Worm (Caenorhabditis elegans) whole organism, L3 larva: ENCODE measurements around the gene znf-207.

ENCODE experiments used
- R02D3.7 ChIP-seq: fragments of 150-350 bp; optimal IDR thresholded peaks from 2 replicates; lab custom pipeline; 2014; ENCODE audit warnings: missing biosample characterization, missing genetic modification characterization
- aly-2 ChIP-seq: fragments of 150-350 bp; optimal IDR thresholded peaks from 2 replicates; lab custom pipeline; 2014; ENCODE audit warnings: missing biosample characterization, missing genetic modification characterization
- ama-1 ChIP-seq: fragments of 150-350 bp; optimal IDR thresholded peaks from 2 replicates; lab custom pipeline; 2018
- ceh-16 ChIP-seq: sonication (generic microtip); optimal IDR thresholded peaks from 2 replicates; lab custom pipeline; 2017; ENCODE audit warnings: missing biosample characterization, missing genetic modification characterization
- ceh-28 ChIP-seq: fragments of 150-350 bp; optimal IDR thresholded peaks from 2 replicates; lab custom pipeline; 2014; ENCODE audit warnings: missing biosample characterization, missing genetic modification reagents, missing genetic modification characterization
- ceh-82 ChIP-seq: fragments of 150-350 bp; optimal IDR thresholded peaks from 2 replicates; lab custom pipeline; 2014; ENCODE audit warnings: missing biosample characterization, missing genetic modification characterization
- daf-12 ChIP-seq: fragments of 150-350 bp; optimal IDR thresholded peaks from 2 replicates; lab custom pipeline; 2014; ENCODE audit warnings: missing biosample characterization, missing genetic modification reagents, missing genetic modification characterization
- egl-27 ChIP-seq: sonication (generic microtip); optimal IDR thresholded peaks from 4 replicates; lab custom pipeline; 2017; ENCODE audit warnings: missing biosample characterization, missing genetic modification reagents, missing genetic modification characterization
- egl-5 ChIP-seq: fragments of 150-350 bp; optimal IDR thresholded peaks from 2 replicates; lab custom pipeline; 2017; ENCODE audit warnings: missing biosample characterization, missing genetic modification reagents, missing genetic modification characterization, inconsistent platforms
- elt-2 ChIP-seq: sonication (generic microtip); optimal IDR thresholded peaks from 2 replicates; lab custom pipeline; 2016; ENCODE audit warnings: missing genetic modification reagents, mild to moderate bottlenecking, missing genetic modification characterization, missing compliant biosample characterization
- elt-3 ChIP-seq, 3 experiments: fragments of 150-350 bp in 1 of 3; sonication (generic microtip) in 2 of 3; optimal IDR thresholded peaks; 2 replicates in 2 of 3; 4 replicates in 1 of 3; lab custom pipeline; 2014 to 2017; ENCODE audit warnings: missing biosample characterization in 3 of 3, missing genetic modification characterization in 3 of 3
- eor-1 ChIP-seq, 2 experiments: fragments of 150-350 bp; optimal IDR thresholded peaks; 2 replicates each; lab custom pipeline; 2014 to 2018; ENCODE audit warnings: missing biosample characterization in 2 of 2, missing genetic modification characterization in 2 of 2
- fkh-10 ChIP-seq: sonication (generic microtip); optimal IDR thresholded peaks from 2 replicates; lab custom pipeline; 2017; ENCODE audit warnings: missing biosample characterization, missing genetic modification reagents, missing genetic modification characterization
- fos-1 ChIP-seq: fragments of 150-350 bp; optimal IDR thresholded peaks from 2 replicates; lab custom pipeline; 2014; ENCODE audit warnings: missing biosample characterization, missing genetic modification characterization
- hmg-11 ChIP-seq: sonication (generic microtip); optimal IDR thresholded peaks from 2 replicates; lab custom pipeline; 2016; ENCODE audit warnings: missing genetic modification characterization, missing compliant biosample characterization
- jun-1 ChIP-seq: fragments of 150-350 bp; optimal IDR thresholded peaks from 2 replicates; lab custom pipeline; 2014; ENCODE audit warnings: missing biosample characterization, missing genetic modification reagents, missing genetic modification characterization
- lin-15B ChIP-seq: fragments of 150-350 bp; optimal IDR thresholded peaks from 2 replicates; lab custom pipeline; 2014; ENCODE audit warnings: missing biosample characterization, missing genetic modification characterization
- lin-39 ChIP-seq: fragments of 150-350 bp; optimal IDR thresholded peaks from 2 replicates; lab custom pipeline; 2018; ENCODE audit warnings: missing biosample characterization, missing genetic modification reagents, missing genetic modification characterization
- lsy-12 ChIP-seq: sonication (generic microtip); optimal IDR thresholded peaks from 2 replicates; lab custom pipeline; 2016; ENCODE audit warnings: mild to moderate bottlenecking, missing genetic modification characterization, missing compliant biosample characterization
- mdl-1 ChIP-seq: fragments of 150-350 bp; optimal IDR thresholded peaks from 2 replicates; lab custom pipeline; 2014; ENCODE audit warnings: missing biosample characterization, missing genetic modification characterization
- mml-1 ChIP-seq: fragments of 150-350 bp; sonication (generic microtip); optimal IDR thresholded peaks from 3 replicates; lab custom pipeline; 2014; ENCODE audit warnings: missing biosample characterization, missing genetic modification characterization
- nfya-1 ChIP-seq: sonication (generic microtip); optimal IDR thresholded peaks from 2 replicates; lab custom pipeline; 2017; ENCODE audit warnings: missing genetic modification characterization, mild to moderate bottlenecking, missing compliant biosample characterization, antibody characterized with exemption, moderate library complexity; ENCODE audit not compliant: insufficient read depth
- nhr-11 ChIP-seq: fragments of 150-350 bp; optimal IDR thresholded peaks from 2 replicates; lab custom pipeline; 2014; ENCODE audit warnings: missing biosample characterization, missing genetic modification characterization
- nhr-237 ChIP-seq: fragments of 150-350 bp; optimal IDR thresholded peaks from 2 replicates; lab custom pipeline; 2014; ENCODE audit warnings: missing biosample characterization, missing genetic modification characterization
- nhr-25 ChIP-seq: sonication (generic microtip); optimal IDR thresholded peaks from 2 replicates; lab custom pipeline; 2017; ENCODE audit warnings: missing biosample characterization, missing genetic modification characterization
- nhr-43 ChIP-seq: sonication (generic microtip); optimal IDR thresholded peaks from 2 replicates; lab custom pipeline; 2016; ENCODE audit warnings: mild to moderate bottlenecking, missing genetic modification characterization, missing compliant biosample characterization; ENCODE audit not compliant: poor library complexity, severe bottlenecking
- nhr-67 ChIP-seq: fragments of 150-350 bp; optimal IDR thresholded peaks from 2 replicates; lab custom pipeline; 2014; ENCODE audit warnings: missing biosample characterization, missing genetic modification characterization
- nhr-77 ChIP-seq: fragments of 150-350 bp; optimal IDR thresholded peaks from 2 replicates; lab custom pipeline; 2014; ENCODE audit warnings: missing biosample characterization, missing genetic modification characterization
- pha-4 ChIP-seq: fragments of 150-350 bp; optimal IDR thresholded peaks from 2 replicates; lab custom pipeline; 2014; ENCODE audit warnings: missing biosample characterization, missing genetic modification reagents, missing genetic modification characterization
- pqm-1 ChIP-seq: fragments of 150-350 bp; optimal IDR thresholded peaks from 2 replicates; lab custom pipeline; 2017; ENCODE audit warnings: missing biosample characterization, missing genetic modification characterization, inconsistent platforms
- sea-2 ChIP-seq: fragments of 150-350 bp; sonication (generic microtip); optimal IDR thresholded peaks from 4 replicates; lab custom pipeline; 2014; ENCODE audit warnings: missing biosample characterization, missing genetic modification reagents, missing genetic modification characterization
- snpc-4 ChIP-seq: fragments of 150-350 bp; optimal IDR thresholded peaks from 2 replicates; lab custom pipeline; 2014; ENCODE audit warnings: missing biosample characterization, missing genetic modification characterization
- unc-62 ChIP-seq: fragments of 150-350 bp; sonication (generic microtip); optimal IDR thresholded peaks from 4 replicates; lab custom pipeline; 2014; ENCODE audit warnings: missing biosample characterization, missing genetic modification reagents, missing genetic modification characterization
- zag-1 ChIP-seq: fragments of 150-350 bp; optimal IDR thresholded peaks from 2 replicates; lab custom pipeline; 2014; ENCODE audit warnings: missing biosample characterization, missing genetic modification characterization
- ztf-11 ChIP-seq: fragments of 150-350 bp; optimal IDR thresholded peaks from 2 replicates; lab custom pipeline; 2014; ENCODE audit warnings: missing biosample characterization, missing genetic modification characterization
- ztf-4 ChIP-seq: fragments of 150-350 bp; optimal IDR thresholded peaks from 2 replicates; lab custom pipeline; 2014; ENCODE audit warnings: missing biosample characterization, missing genetic modification characterization

znf-207 gene

DNA sequence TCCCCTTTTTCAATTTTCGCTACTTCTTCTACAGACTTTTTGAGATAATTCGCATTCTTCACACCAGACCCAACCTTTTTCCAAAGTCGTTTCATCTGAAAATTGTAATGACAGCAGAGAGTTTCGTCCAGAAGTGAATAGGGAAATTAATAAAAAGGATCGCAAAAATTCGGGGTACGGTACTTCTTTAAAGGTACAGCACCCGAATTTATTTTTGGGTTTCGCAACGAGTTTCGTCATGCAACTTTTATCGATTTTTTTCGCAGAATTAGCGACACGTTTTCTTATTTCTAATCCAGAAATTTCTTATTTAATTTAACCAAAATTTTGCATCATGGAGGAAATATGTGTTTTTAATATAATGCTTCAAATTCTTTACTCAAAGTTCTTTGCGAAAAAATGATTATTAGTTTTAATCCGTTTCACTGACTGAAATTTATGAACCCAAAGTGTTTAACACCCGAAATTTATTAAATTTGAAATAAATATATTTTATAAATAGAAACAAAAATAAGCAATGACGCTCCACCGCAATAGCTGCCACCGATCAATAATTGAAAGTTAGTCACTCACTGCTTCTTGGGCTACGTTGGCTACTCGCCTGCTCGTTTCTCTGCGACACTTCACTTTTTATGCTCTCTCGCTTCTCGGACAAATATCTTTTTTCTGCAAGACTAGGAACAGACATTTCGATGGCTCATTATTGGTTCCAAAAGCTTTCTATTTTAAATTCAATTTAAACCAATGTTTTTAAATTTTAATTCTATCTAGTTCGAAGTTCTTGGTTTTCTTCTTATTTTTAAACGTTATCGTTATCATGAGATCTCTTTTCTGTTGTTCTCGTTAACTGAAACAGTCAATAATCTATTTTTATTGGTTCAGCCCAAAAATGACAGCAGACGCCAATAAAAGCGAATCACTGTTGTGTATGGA is 12.4 kb upstream of the znf-207 start, which contains the start of the genes B0035.15 and dnj-1 (continued):
- peak; percentile 33 for TF ChIP-seq snpc-4
- no peak for TF ChIP-seq ama-1 (lab: Kevin White, UChicago)
- no peak for TF ChIP-seq aly-2
- TF ChIP-seq jun-1 = no peak
- TF ChIP-seq nhr-237 (tag; lab: Kevin White, UChicago) = no peak
- TF ChIP-seq nhr-25 = no peak
- peak; percentile 74 for TF ChIP-seq nfya-1
- TF ChIP-seq daf-12 (tag; lab: Kevin White, UChicago) = no peak
- TF ChIP-seq sea-2 (GFP tag; lab: Kevin White, UChicago) = no peak
- TF ChIP-seq mml-1 (tag; lab: Kevin White, UChicago) = no peak
- peak; percentile 57 for TF ChIP-seq hmg-11 (tag; lab: Kevin White, UChicago)
- TF ChIP-seq ztf-4 (tag; lab: Kevin White, UChicago) = no peak
- TF ChIP-seq ztf-11 (tag; lab: Kevin White, UChicago) = no peak
- TF ChIP-seq pha-4 = peak; percentile 63

DNA sequence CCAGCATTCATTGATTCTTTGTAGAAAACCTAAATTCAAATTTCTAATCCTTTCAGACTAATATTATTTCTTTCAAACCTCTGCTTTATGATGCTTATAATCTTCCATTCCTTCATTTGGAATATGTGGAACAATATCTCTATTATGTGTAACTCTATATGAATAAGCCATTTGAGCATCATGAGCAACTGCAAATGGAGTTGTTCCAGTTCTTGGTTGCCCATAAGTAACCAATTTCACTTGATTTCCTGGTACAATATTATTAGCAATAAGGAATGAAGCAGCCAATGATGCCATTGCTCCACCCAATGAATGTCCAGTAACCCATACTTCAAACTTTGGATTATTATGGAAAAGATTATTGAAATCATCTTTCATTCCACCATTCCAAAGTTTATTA is 5.8 kb upstream of the znf-207 start:
- TF ChIP-seq nhr-77 (tag; lab: Kevin White, UChicago) (no peak), snpc-4 (no peak), ztf-4 (tag; lab: Kevin White, UChicago) (no peak), lsy-12 (tag; lab: Kevin White, UChicago) (no peak), ama-1 (lab: Kevin White, UChicago) (no peak), eor-1 (tag; optimal IDR thresholded peaks at IDR 0.05; lab: Kevin White, UChicago) (no peak), ceh-82 (tag; lab: Kevin White, UChicago) (no peak), daf-12 (tag; lab: Kevin White, UChicago) (no peak), lin-15B (tag; lab: Kevin White, UChicago) (no peak), nhr-237 (tag; lab: Kevin White, UChicago) (no peak), ztf-11 (tag; lab: Kevin White, UChicago) (no peak), unc-62 (GFP tag; lab: Kevin White, UChicago) (no peak), zag-1 (tag; lab: Kevin White, UChicago) (no peak), nfya-1 (no peak), egl-27 (no peak), pqm-1 (tag; lab: Kevin White, UChicago) (no peak), lin-39 (tag; lab: Kevin White, UChicago) (no peak), nhr-11 (tag; lab: Kevin White, UChicago) (no peak)

ce11 chrIV:11306548-11306947 is 4.2 kb upstream of the znf-207 start, which contains the start of gene B0035.13:
Gene B0035.13, minus strand, starts transcription at chrIV:11306720.
- TF ChIP-seq elt-2 (tag; lab: Kevin White, UChicago) (peak; percentile 61), egl-27 (no peak)
- TF ChIP-seq, all 47 proteins: peak for 1

- TF ChIP-seq pha-4 (peak; percentile 16), mml-1 (tag; lab: Kevin White, UChicago) (no peak), lsy-12 (tag; lab: Kevin White, UChicago) (peak; percentile 42), egl-27 (no peak), ceh-28 (tag; lab: Kevin White, UChicago) (no peak), nhr-43 (tag; lab: Kevin White, UChicago) (no peak), mdl-1 (no peak)
These were observed 3.0 kb upstream of the znf-207 start for ce11 chrIV:11307770-11308169.

DNA sequence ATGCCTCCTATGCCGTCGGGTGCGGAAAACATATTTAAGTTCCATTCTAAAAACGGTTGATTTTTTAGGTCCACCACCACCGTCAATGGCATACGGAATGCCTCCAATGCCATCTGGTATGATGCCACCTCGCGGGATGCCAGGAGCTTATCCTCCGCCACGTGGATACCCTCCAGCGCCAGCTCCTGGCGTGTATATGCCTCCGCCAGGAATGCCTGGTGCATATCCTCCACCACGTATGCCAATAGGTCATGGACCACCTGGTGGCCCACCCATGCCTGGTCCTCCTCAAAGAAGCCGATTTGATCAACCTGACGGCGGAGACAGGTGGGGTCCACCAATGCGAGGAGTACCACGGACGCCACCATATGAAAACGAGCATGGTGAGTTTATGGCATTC is 712 bp downstream of the znf-207 start:
- TF ChIP-seq hmg-11 (tag; lab: Kevin White, UChicago) = no peak
- no peak for TF ChIP-seq fkh-10
- TF ChIP-seq aly-2 = no peak
- TF ChIP-seq egl-5 (tag; lab: Kevin White, UChicago) = no peak
- TF ChIP-seq elt-3 (tag; optimal IDR thresholded peaks at IDR 0.05; lab: Kevin White, UChicago) = no peak
- TF ChIP-seq pqm-1 (tag; lab: Kevin White, UChicago) = no peak
- TF ChIP-seq ceh-16 = no peak
- TF ChIP-seq ceh-28 (tag; lab: Kevin White, UChicago) = no peak
- no peak for TF ChIP-seq eor-1 (tag; optimal IDR thresholded peaks at IDR 0.05; lab: Kevin White, UChicago)
- no peak for TF ChIP-seq R02D3.7 (tag; lab: Kevin White, UChicago)
- TF ChIP-seq lsy-12 (tag; lab: Kevin White, UChicago) = no peak
- no peak for TF ChIP-seq ztf-11 (tag; lab: Kevin White, UChicago)
- no peak for TF ChIP-seq nhr-25
- TF ChIP-seq unc-62 (GFP tag; lab: Kevin White, UChicago) = no peak
- TF ChIP-seq nhr-67 (tag; lab: Kevin White, UChicago) = no peak
- no peak for TF ChIP-seq fos-1
